Worm (Caenorhabditis elegans) whole organism, young adult: Measurements from ENCODE around the gene rig-6.
A peak's percentile ranks its signal among the peaks of the same experiment; 100 is the strongest.

Experiments used
- F57A8.1 ChIP-seq: fragments of 200-800 bp; sonication (Bioruptor generic); optimal IDR thresholded peaks from 2 replicates; lab custom pipeline; 2018; ENCODE audit warnings: mild to moderate bottlenecking, missing genetic modification characterization, moderate library complexity, missing compliant biosample characterization
- ceh-79 ChIP-seq: sonication (generic microtip); optimal IDR thresholded peaks from 2 replicates; lab custom pipeline; 2017; ENCODE audit warnings: mild to moderate bottlenecking, missing genetic modification characterization, missing compliant biosample characterization
- dpl-1 ChIP-seq: fragments of 150-350 bp; optimal IDR thresholded peaks from 2 replicates; lab custom pipeline; 2014; ENCODE audit warnings: missing biosample characterization, missing genetic modification reagents, missing genetic modification characterization
- lin-40 ChIP-seq: sonication (generic microtip); optimal IDR thresholded peaks from 2 replicates; lab custom pipeline; 2016; ENCODE audit warnings: missing genetic modification characterization, mild to moderate bottlenecking, missing compliant biosample characterization, missing genotype, missing genetic modification reagents
- mel-28 ChIP-seq: sonication (generic microtip); optimal IDR thresholded peaks from 2 replicates; lab custom pipeline; 2016; ENCODE audit warnings: borderline replicate concordance, mild to moderate bottlenecking, missing genetic modification characterization, missing compliant biosample characterization
- zfh-2 ChIP-seq: fragments of 200-800 bp; sonication (Bioruptor generic); conservative IDR thresholded peaks from 2 replicates; pipeline ENCODE4 v1.3.6; 2022; ENCODE audit warnings: missing genetic modification reagents, missing genetic modification characterization, missing compliant biosample characterization
- zim-3 ChIP-seq: sonication (generic microtip); optimal IDR thresholded peaks from 2 replicates; lab custom pipeline; 2017; ENCODE audit warnings: mild to moderate bottlenecking, missing genetic modification characterization, moderate library complexity, missing compliant biosample characterization

The rig-6 gene

ce11 chrII:4748374-4748773, 63.5 kb downstream of the rig-6 start (continued):
- no peak for TF ChIP-seq zfh-2 (GFP tag; lab: Robert Waterston, UW)
- no peak for TF ChIP-seq ceh-79 (tag; lab: Kevin White, UChicago)
- no peak for TF ChIP-seq dpl-1
- TF ChIP-seq lin-40, result peak; percentile 22
- TF ChIP-seq zim-3, result no peak
- no peak for TF ChIP-seq mel-28 (tag; lab: Kevin White, UChicago)
- TF ChIP-seq F57A8.1, result no peak
